Fruit fly (Drosophila melanogaster): ENCODE measurements around the gene CanA1.

- TF ChIP-seq Hr4 (GFP tag; optimal IDR thresholded peaks at IDR 0.05) (no peak), Hr38 (GFP tag; optimal IDR thresholded peaks at IDR 0.05) (no peak)
Measured at dm6 chr3R:31053784-31054221, 14.6 kb downstream of the CanA1 start, which contains the start of gene Chchd3.
